Worm (Caenorhabditis elegans) whole organism, L4 larva: ENCODE data around the gene srw-32.

ENCODE experiments used
- R02D3.7 ChIP-seq: fragments of 150-350 bp; sonication (generic microtip); optimal IDR thresholded peaks from 3 replicates; lab custom pipeline; 2014; ENCODE audit warnings: missing biosample characterization, missing genetic modification characterization
- Y48G9A.11 ChIP-seq: fragments of 200-800 bp; sonication (Bioruptor generic); IDR thresholded peaks from 2 replicates; pipeline ENCODE4 v1.3.6; 2022; ENCODE audit warnings: missing genetic modification reagents, missing genetic modification characterization, missing compliant biosample characterization
- ces-1 ChIP-seq: fragments of 150-350 bp; sonication (generic microtip); optimal IDR thresholded peaks from 4 replicates; lab custom pipeline; 2014; ENCODE audit warnings: missing biosample characterization, missing genetic modification reagents, missing genetic modification characterization
- hlh-11 ChIP-seq: fragments of 200-800 bp; sonication (Bioruptor generic); optimal IDR thresholded peaks from 2 replicates; lab custom pipeline; 2018; ENCODE audit warnings: mild to moderate bottlenecking, missing genetic modification characterization, missing compliant biosample characterization
- lin-13 ChIP-seq: fragments of 150-350 bp; optimal IDR thresholded peaks from 2 replicates; lab custom pipeline; 2014; ENCODE audit warnings: missing biosample characterization, missing genetic modification reagents, missing genetic modification characterization
- mdl-1 ChIP-seq, 2 experiments: fragments of 150-350 bp in 1 of 2; sonication (generic microtip) in 1 of 2; optimal IDR thresholded peaks; 2 replicates each; lab custom pipeline; 2014 to 2017; ENCODE audit warnings: missing biosample characterization in 2 of 2, missing genetic modification characterization in 2 of 2
- snpc-1.2 ChIP-seq: fragments of 200-800 bp; sonication (Bioruptor generic); IDR thresholded peaks from 2 replicates; pipeline ENCODE4 v1.3.6; 2022; ENCODE audit warnings: missing genetic modification reagents, missing genetic modification characterization, missing compliant biosample characterization
- spr-3 ChIP-seq: fragments of 200-800 bp; sonication (Bioruptor generic); optimal IDR thresholded peaks from 2 replicates; lab custom pipeline; 2018; ENCODE audit warnings: mild to moderate bottlenecking, missing genetic modification characterization, missing compliant biosample characterization
- zfp-3 ChIP-seq: fragments of 200-800 bp; sonication (Bioruptor generic); conservative IDR thresholded peaks from 2 replicates; pipeline ENCODE4 v1.3.6; 2022; ENCODE audit warnings: missing genetic modification reagents, missing genetic modification characterization, missing compliant biosample characterization

DNA sequence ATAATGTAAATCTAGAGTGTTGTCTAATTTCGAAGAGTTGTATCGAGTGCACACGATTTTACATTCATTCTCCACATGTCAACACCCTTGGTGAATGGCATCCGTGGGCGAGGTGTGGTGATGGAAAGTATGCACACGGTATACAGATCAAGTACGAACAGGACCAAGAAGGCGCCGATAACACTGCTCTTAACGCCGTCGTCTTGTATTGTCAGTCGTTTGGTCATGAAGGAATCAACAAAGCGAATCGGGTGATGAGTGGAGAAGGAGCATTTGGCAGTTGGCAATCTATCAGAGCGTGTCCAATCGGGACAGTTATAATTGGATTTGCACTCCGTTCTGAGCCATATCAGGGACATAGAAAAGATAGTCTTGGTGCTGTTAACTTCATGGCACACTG is 24.6 kb downstream of the srw-32 start:
- no peak for TF ChIP-seq snpc-1.2 (GFP tag; lab: Robert Waterston, UW)
- no peak for TF ChIP-seq mdl-1 (tag; optimal IDR thresholded peaks at IDR 0.05; lab: Kevin White, UChicago)
- TF ChIP-seq Y48G9A.11 (GFP tag; lab: Robert Waterston, UW) = no peak
- no peak for TF ChIP-seq ces-1
- no peak for TF ChIP-seq spr-3 (GFP tag; lab: Kevin White, UChicago)
- no peak for TF ChIP-seq zfp-3 (GFP tag; lab: Robert Waterston, UW)
- no peak for TF ChIP-seq lin-13 (GFP tag; lab: Kevin White, UChicago)
- no peak for TF ChIP-seq R02D3.7
- TF ChIP-seq hlh-11 (tag; lab: Kevin White, UChicago) = no peak
